Fruit fly (Drosophila melanogaster): ENCODE data around the gene lft.

lft gene

DNA sequence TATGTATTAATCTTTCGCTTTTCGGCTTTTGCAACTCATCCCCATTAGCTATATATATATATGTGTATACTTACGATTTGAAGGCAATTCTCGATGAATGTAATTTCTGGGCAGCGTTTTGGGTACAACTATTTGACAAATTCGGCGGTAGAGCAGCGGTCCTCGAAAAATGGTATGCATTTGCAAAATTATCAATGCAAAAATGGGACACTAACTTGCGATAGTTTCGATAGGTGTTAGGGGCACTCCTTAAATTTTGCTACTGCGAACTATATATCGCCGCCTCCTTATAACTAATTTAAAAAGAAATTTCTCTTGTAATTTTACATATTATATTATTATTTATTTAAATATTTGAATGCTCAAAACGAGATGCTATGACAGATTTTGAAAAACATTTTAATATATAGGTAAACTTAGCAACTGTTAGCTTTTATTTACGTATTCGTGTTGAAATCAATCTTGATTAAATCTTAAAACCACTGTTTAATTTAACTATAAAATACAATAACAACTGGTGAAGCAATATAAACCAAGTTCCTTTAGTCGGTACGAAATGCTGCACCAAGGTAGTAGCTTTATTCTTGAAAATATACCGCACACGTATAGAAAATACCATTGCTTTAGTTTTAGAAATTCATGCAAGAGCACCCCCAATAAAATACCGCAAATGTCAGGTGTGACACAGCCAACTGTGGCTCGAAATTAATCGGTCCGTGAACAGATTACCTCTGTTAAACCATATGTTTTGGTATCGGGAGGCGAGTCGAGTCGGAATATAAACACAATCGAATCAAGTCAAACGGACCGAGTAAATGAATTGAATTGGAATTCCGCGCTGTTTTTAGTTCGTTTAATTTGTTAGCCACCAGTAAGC, 49.2 kb downstream of the lft start, which contains the start of the genes CG5355 and Klp31E (continued):
- TF ChIP-seq tio (GFP tag; optimal IDR thresholded peaks at IDR 0.05) (no peak), CG3281 (GFP tag; optimal IDR thresholded peaks at IDR 0.05) (peak; percentile 64), CG2889 (GFP tag; IDR thresholded peaks at IDR 0.05) (no peak), NC2β (GFP tag; optimal IDR thresholded peaks at IDR 0.05) (no peak), Dbx (GFP tag; IDR thresholded peaks at IDR 0.05) (peak; percentile 58; the same call in 1 of the 3 replicates), Sox100B (GFP tag; optimal IDR thresholded peaks at IDR 0.05) (peak; percentile 72), slp2 (GFP tag; optimal IDR thresholded peaks at IDR 0.05) (peak; percentile 37), phol (tag; optimal IDR thresholded peaks at IDR 0.05) (peak; percentile 83), zfh1 (GFP tag; IDR thresholded peaks at IDR 0.05) (peak; percentile 57; the same call in 2 of the 3 replicates), sob (GFP tag; IDR thresholded peaks at IDR 0.05) (peak; percentile 64), CG3407 (GFP tag; optimal IDR thresholded peaks at IDR 0.05) (no peak), CG12744 (GFP tag; optimal IDR thresholded peaks at IDR 0.05) (no peak), tna (GFP tag; IDR thresholded peaks at IDR 0.05; ENCODE audit: partially characterized antibody) (no peak), crp (GFP tag; optimal IDR thresholded peaks at IDR 0.05) (peak; percentile 30 to 84), nau (GFP tag; optimal IDR thresholded peaks at IDR 0.05) (no peak), CTCF (GFP tag; optimal IDR thresholded peaks at IDR 0.05) (no peak), Hand (GFP tag; optimal IDR thresholded peaks at IDR 0.05) (no peak), kah (GFP tag; optimal IDR thresholded peaks at IDR 0.05) (no peak), odd (GFP tag; optimal IDR thresholded peaks at IDR 0.05) (peak; percentile 63), p53 (GFP tag; optimal IDR thresholded peaks at IDR 0.05) (no peak), CG13775 (GFP tag; optimal IDR thresholded peaks at IDR 0.05) (peak; percentile 81), Kr (GFP tag; optimal IDR thresholded peaks at IDR 0.05) (no peak), dati (GFP tag; IDR thresholded peaks at IDR 0.05) (no peak), eve (GFP tag; optimal IDR thresholded peaks at IDR 0.05) (no peak), al (GFP tag; IDR thresholded peaks at IDR 0.05) (0 out of 2 replicates have a peak, but pooled peaks have one; percentile 16), Neu2 (GFP tag; optimal IDR thresholded peaks at IDR 0.05; ENCODE audit: borderline replicate concordance) (peak; percentile 87), CG13894 (tag; optimal IDR thresholded peaks at IDR 0.05) (no peak), mam (GFP tag; optimal IDR thresholded peaks at IDR 0.05) (peak; percentile 57), CG11398 (GFP tag; optimal IDR thresholded peaks at IDR 0.05) (no peak), CG31365 (tag; optimal IDR thresholded peaks at IDR 0.05) (no peak), Lpt (GFP tag; optimal IDR thresholded peaks at IDR 0.05) (no peak), CG32772 (GFP tag; IDR thresholded peaks at IDR 0.05) (0 out of 2 replicates have a peak, but pooled peaks have one; percentile 4), Meics (GFP tag; optimal IDR thresholded peaks at IDR 0.05) (peak; percentile 80), CG11560 (tag; IDR thresholded peaks at IDR 0.05) (no peak), CG10462 (GFP tag; optimal IDR thresholded peaks at IDR 0.05) (peak; percentile 24), Ssrp (tag; optimal IDR thresholded peaks at IDR 0.05) (peak; percentile 77), CG2199 (GFP tag; IDR thresholded peaks at IDR 0.05) (0 out of 3 replicates have a peak, but pooled peaks have one; percentile 24), Blimp-1 (GFP tag; optimal IDR thresholded peaks at IDR 0.05) (no peak), CG2712 (tag; optimal IDR thresholded peaks at IDR 0.05) (peak; percentile 85), CG10274 (GFP tag; optimal IDR thresholded peaks at IDR 0.05) (peak; percentile 1), CG7745 (tag; optimal IDR thresholded peaks at IDR 0.05) (no peak), Adf1 (GFP tag; IDR thresholded peaks at IDR 0.05) (no peak), gt (GFP tag; IDR thresholded peaks at IDR 0.05) (no peak), pros (GFP tag; optimal IDR thresholded peaks at IDR 0.05) (no peak), Hr51 (GFP tag; optimal IDR thresholded peaks at IDR 0.05) (peak in 1 of 2 experiments; percentile 40), toy (GFP tag; IDR thresholded peaks at IDR 0.05) (no peak), CG6272 (GFP tag; IDR thresholded peaks at IDR 0.05) (no peak; the same call in none of the 2 replicates), hkb (optimal IDR thresholded peaks at IDR 0.05) (no peak), hkb (GFP tag; IDR thresholded peaks at IDR 0.05) (0 out of 2 replicates have a peak, but pooled peaks have one; percentile 24), Rx (GFP tag; IDR thresholded peaks at IDR 0.05) (no peak)

Measured in whole organism, embryonic.